Fruit fly (Drosophila melanogaster): Measurements from ENCODE around the gene gzl.
A peak's percentile ranks its signal among the peaks of the same experiment; 100 is the strongest.

gzl gene

dm6 chr3R:6432784-6433469 lies 50.2 kb downstream of the gzl start (continued):
- TF ChIP-seq hbn (GFP tag; IDR thresholded peaks at IDR 0.05; ENCODE audit: partially characterized antibody): no peak
- no peak for TF ChIP-seq bbx (GFP tag; IDR thresholded peaks at IDR 0.05; ENCODE audit: partially characterized antibody)
- no peak for TF ChIP-seq Lpt (GFP tag; optimal IDR thresholded peaks at IDR 0.05)
- no peak for TF ChIP-seq CG6813 (GFP tag; optimal IDR thresholded peaks at IDR 0.05)
- no peak for TF ChIP-seq CTCF (GFP tag; optimal IDR thresholded peaks at IDR 0.05)
- no peak for TF ChIP-seq CG10654 (GFP tag; optimal IDR thresholded peaks at IDR 0.05)
- no peak for TF ChIP-seq Nf-YB (GFP tag; optimal IDR thresholded peaks at IDR 0.05)
- no peak for TF ChIP-seq Oaz (GFP tag; IDR thresholded peaks at IDR 0.05)
- no peak for TF ChIP-seq mirr (GFP tag; optimal IDR thresholded peaks at IDR 0.05)
- no peak for TF ChIP-seq CG14014 (GFP tag; IDR thresholded peaks at IDR 0.05)
- TF ChIP-seq tna (GFP tag; IDR thresholded peaks at IDR 0.05; ENCODE audit: partially characterized antibody): no peak
- no peak for TF ChIP-seq gfzf (GFP tag; optimal IDR thresholded peaks at IDR 0.05)
- no peak for TF ChIP-seq abd-A (tag; optimal IDR thresholded peaks at IDR 0.05)
- TF ChIP-seq Six4 (GFP tag; optimal IDR thresholded peaks at IDR 0.05): no peak
- TF ChIP-seq fu2 (GFP tag; optimal IDR thresholded peaks at IDR 0.05): no peak
- no peak for TF ChIP-seq pnt (GFP tag; optimal IDR thresholded peaks at IDR 0.05)
- TF ChIP-seq pum (GFP tag; optimal IDR thresholded peaks at IDR 0.05): no peak
- TF ChIP-seq tup (GFP tag; optimal IDR thresholded peaks at IDR 0.05): no peak
- TF ChIP-seq sqz (GFP tag; optimal IDR thresholded peaks at IDR 0.05): peak; percentile 86
- no peak for TF ChIP-seq CG10543 (GFP tag; optimal IDR thresholded peaks at IDR 0.05)
- no peak for TF ChIP-seq Ets97D (GFP tag; optimal IDR thresholded peaks at IDR 0.05)
- no peak for TF ChIP-seq dysf (GFP tag; IDR thresholded peaks at IDR 0.05)
- no peak for TF ChIP-seq ems (GFP tag; optimal IDR thresholded peaks at IDR 0.05)
- peak in 1 of 2 experiments; percentile 91 for TF ChIP-seq Pdp1 (GFP tag; optimal IDR thresholded peaks at IDR 0.05)
- TF ChIP-seq C15 (GFP tag; IDR thresholded peaks at IDR 0.05): no peak
- TF ChIP-seq BtbVII (GFP tag; optimal IDR thresholded peaks at IDR 0.05): peak; percentile 43
- TF ChIP-seq ab (GFP tag; optimal IDR thresholded peaks at IDR 0.05): no peak
- peak; percentile 3 for TF ChIP-seq gro (GFP tag; optimal IDR thresholded peaks at IDR 0.05)
- no peak for TF ChIP-seq gcm2 (GFP tag; optimal IDR thresholded peaks at IDR 0.05)
- TF ChIP-seq lola (GFP tag; optimal IDR thresholded peaks at IDR 0.05): no peak
- no peak for TF ChIP-seq Kr (GFP tag; optimal IDR thresholded peaks at IDR 0.05)
- TF ChIP-seq Atf3 (GFP tag; optimal IDR thresholded peaks at IDR 0.05): no peak
- TF ChIP-seq en (GFP tag; optimal IDR thresholded peaks at IDR 0.05): no peak
- no peak for TF ChIP-seq unc-4 (GFP tag; IDR thresholded peaks at IDR 0.05; ENCODE audit: partially characterized antibody)
- no peak for TF ChIP-seq btn (GFP tag; optimal IDR thresholded peaks at IDR 0.05)
- peak; percentile 45 for TF ChIP-seq exex (tag; optimal IDR thresholded peaks at IDR 0.05)
- TF ChIP-seq sens-2 (GFP tag; IDR thresholded peaks at IDR 0.05): peak; percentile 82
- TF ChIP-seq CG13123 (GFP tag; optimal IDR thresholded peaks at IDR 0.05): no peak
- TF ChIP-seq unpg (GFP tag; optimal IDR thresholded peaks at IDR 0.05): peak; percentile 39
- TF ChIP-seq Oli (tag; optimal IDR thresholded peaks at IDR 0.05): no peak
- no peak for TF ChIP-seq CG16813 (GFP tag; IDR thresholded peaks at IDR 0.05; ENCODE audit: partially characterized antibody)
- no peak for TF ChIP-seq phol (tag; optimal IDR thresholded peaks at IDR 0.05)
- no peak for TF ChIP-seq CG12744 (GFP tag; optimal IDR thresholded peaks at IDR 0.05)
- peak; percentile 29 for TF ChIP-seq kah (GFP tag; optimal IDR thresholded peaks at IDR 0.05)
- TF ChIP-seq CG13296 (GFP tag; optimal IDR thresholded peaks at IDR 0.05): peak; percentile 33
- TF ChIP-seq ssp (GFP tag; IDR thresholded peaks at IDR 0.05): no peak
- no peak for TF ChIP-seq Sox102F (GFP tag; optimal IDR thresholded peaks at IDR 0.05)
- no peak for TF ChIP-seq dpn (GFP tag; optimal IDR thresholded peaks at IDR 0.05)
- no peak for TF ChIP-seq otp (GFP tag; IDR thresholded peaks at IDR 0.05)
- TF ChIP-seq sd (tag; optimal IDR thresholded peaks at IDR 0.05): peak; percentile 95
